Worm (Caenorhabditis elegans) whole organism, L3 larva: ENCODE data around the gene C18D11.7.

Experiments
- ZK546.5 ChIP-seq: sonication (generic microtip); optimal IDR thresholded peaks from 2 replicates; lab custom pipeline; 2017; ENCODE audit warnings: missing biosample characterization, missing genetic modification characterization
- ceh-16 ChIP-seq: sonication (generic microtip); optimal IDR thresholded peaks from 2 replicates; lab custom pipeline; 2017; ENCODE audit warnings: missing biosample characterization, missing genetic modification characterization
- elt-1 ChIP-seq: fragments of 150-350 bp; optimal IDR thresholded peaks from 2 replicates; lab custom pipeline; 2014; ENCODE audit warnings: missing biosample characterization, missing genetic modification characterization
- elt-3 ChIP-seq, 3 experiments: fragments of 150-350 bp in 1 of 3; sonication (generic microtip) in 2 of 3; optimal IDR thresholded peaks; 2 replicates in 2 of 3; 4 replicates in 1 of 3; lab custom pipeline; 2014 to 2017; ENCODE audit warnings: missing biosample characterization in 3 of 3, missing genetic modification characterization in 3 of 3
- eor-1 ChIP-seq, 2 experiments: fragments of 150-350 bp; optimal IDR thresholded peaks; 2 replicates each; lab custom pipeline; 2014 to 2018; ENCODE audit warnings: missing biosample characterization in 2 of 2, missing genetic modification characterization in 2 of 2
- lin-15B ChIP-seq: fragments of 150-350 bp; optimal IDR thresholded peaks from 2 replicates; lab custom pipeline; 2014; ENCODE audit warnings: missing biosample characterization, missing genetic modification characterization
- lin-39 ChIP-seq: fragments of 150-350 bp; optimal IDR thresholded peaks from 2 replicates; lab custom pipeline; 2018; ENCODE audit warnings: missing biosample characterization, missing genetic modification reagents, missing genetic modification characterization
- mdl-1 ChIP-seq: fragments of 150-350 bp; optimal IDR thresholded peaks from 2 replicates; lab custom pipeline; 2014; ENCODE audit warnings: missing biosample characterization, missing genetic modification characterization
- mml-1 ChIP-seq: fragments of 150-350 bp; sonication (generic microtip); optimal IDR thresholded peaks from 3 replicates; lab custom pipeline; 2014; ENCODE audit warnings: missing biosample characterization, missing genetic modification characterization
- nhr-12 ChIP-seq: fragments of 150-350 bp; optimal IDR thresholded peaks from 2 replicates; lab custom pipeline; 2014; ENCODE audit warnings: missing biosample characterization, missing genetic modification characterization
- nhr-23 ChIP-seq: fragments of 150-350 bp; optimal IDR thresholded peaks from 2 replicates; lab custom pipeline; 2014; ENCODE audit warnings: missing biosample characterization, missing genetic modification reagents, missing genetic modification characterization
- nhr-237 ChIP-seq: fragments of 150-350 bp; optimal IDR thresholded peaks from 2 replicates; lab custom pipeline; 2014; ENCODE audit warnings: missing biosample characterization, missing genetic modification characterization
- nhr-76 ChIP-seq: fragments of 150-350 bp; sonication (generic microtip); optimal IDR thresholded peaks from 5 replicates; lab custom pipeline; 2014; ENCODE audit warnings: missing biosample characterization, missing genetic modification characterization
- nhr-77 ChIP-seq: fragments of 150-350 bp; optimal IDR thresholded peaks from 2 replicates; lab custom pipeline; 2014; ENCODE audit warnings: missing biosample characterization, missing genetic modification characterization
- pha-4 ChIP-seq: fragments of 150-350 bp; optimal IDR thresholded peaks from 2 replicates; lab custom pipeline; 2014; ENCODE audit warnings: missing biosample characterization, missing genetic modification reagents, missing genetic modification characterization
- tbx-2 ChIP-seq: sonication (generic microtip); optimal IDR thresholded peaks from 2 replicates; lab custom pipeline; 2016; ENCODE audit warnings: mild to moderate bottlenecking, missing genetic modification characterization, missing compliant biosample characterization
- unc-62 ChIP-seq: fragments of 150-350 bp; sonication (generic microtip); optimal IDR thresholded peaks from 4 replicates; lab custom pipeline; 2014; ENCODE audit warnings: missing biosample characterization, missing genetic modification reagents, missing genetic modification characterization
- ztf-11 ChIP-seq: fragments of 150-350 bp; optimal IDR thresholded peaks from 2 replicates; lab custom pipeline; 2014; ENCODE audit warnings: missing biosample characterization, missing genetic modification characterization
- ztf-4 ChIP-seq: fragments of 150-350 bp; optimal IDR thresholded peaks from 2 replicates; lab custom pipeline; 2014; ENCODE audit warnings: missing biosample characterization, missing genetic modification characterization

C18D11.7 gene

ce11 chrIII:11760634-11761033 lies 46.0 kb downstream of the C18D11.7 start:
- no peak for TF ChIP-seq nhr-23 (tag; lab: Kevin White, UChicago)
- TF ChIP-seq ztf-11 (tag; lab: Kevin White, UChicago): no peak
- TF ChIP-seq tbx-2 (tag; lab: Kevin White, UChicago): no peak
- TF ChIP-seq ZK546.5: no peak
- TF ChIP-seq eor-1 (tag; optimal IDR thresholded peaks at IDR 0.05; lab: Kevin White, UChicago): no peak
- no peak for TF ChIP-seq nhr-237 (tag; lab: Kevin White, UChicago)
- TF ChIP-seq lin-39 (tag; lab: Kevin White, UChicago): no peak
- no peak for TF ChIP-seq unc-62 (GFP tag; lab: Kevin White, UChicago)
- TF ChIP-seq nhr-12 (tag; lab: Kevin White, UChicago): no peak

DNA sequence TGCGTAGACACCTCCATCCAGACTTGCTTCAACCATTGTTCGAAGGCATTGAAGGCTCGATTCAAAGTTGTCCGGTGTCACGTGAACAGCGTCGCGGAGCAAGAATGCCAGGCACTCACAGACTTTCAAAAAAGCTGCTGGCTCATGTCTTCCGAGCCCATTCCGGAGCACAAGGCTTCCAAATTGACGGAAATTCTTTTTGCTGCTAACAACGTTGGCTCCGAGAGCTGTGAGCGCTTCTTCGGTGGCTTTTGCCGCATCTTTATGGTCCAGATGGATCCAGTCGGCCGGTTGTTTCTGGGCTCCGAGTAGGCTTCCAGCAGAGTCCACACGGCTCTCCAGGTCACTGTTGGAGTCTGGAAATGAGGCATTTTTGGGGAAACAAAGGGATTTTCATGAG lies 48.7 kb downstream of the C18D11.7 start:
- TF ChIP-seq elt-1 (no peak), pha-4 (tag; lab: Kevin White, UChicago) (no peak), nhr-77 (tag; lab: Kevin White, UChicago) (no peak), mml-1 (tag; lab: Kevin White, UChicago) (no peak), ceh-16 (no peak), mdl-1 (no peak), elt-3 (tag; optimal IDR thresholded peaks at IDR 0.05; lab: Kevin White, UChicago) (no peak), lin-15B (no peak), ztf-4 (no peak), ZK546.5 (no peak), lin-39 (tag; lab: Kevin White, UChicago) (no peak), nhr-76 (tag; lab: Kevin White, UChicago) (no peak), unc-62 (GFP tag; lab: Kevin White, UChicago) (no peak)
